Fruit fly (Drosophila melanogaster) whole organism: ENCODE results near the gene CG33110.

Experiments used
- Dll ChIP-seq: fragments of >200 bp; optimal IDR thresholded peaks from 2 replicates; lab custom pipeline; 2017
- EcR ChIP-seq, 2 experiments: fragments of >200 bp; optimal IDR thresholded peaks; 2 replicates each; lab custom pipeline; 2017; ENCODE audit warnings: missing biosample characterization in 2 of 2, missing genetic modification characterization in 2 of 2, missing genetic modification reagents in 2 of 2
- pan ChIP-seq: fragments of >200 bp; optimal IDR thresholded peaks from 2 replicates; lab custom pipeline; 2017
- psq ChIP-seq: fragments of >200 bp; optimal IDR thresholded peaks from 2 replicates; lab custom pipeline; 2017
- usp ChIP-seq: fragments of >200 bp; optimal IDR thresholded peaks from 2 replicates; lab custom pipeline; 2017; ENCODE audit warnings: missing biosample characterization, missing genetic modification characterization, mixed read lengths

DNA sequence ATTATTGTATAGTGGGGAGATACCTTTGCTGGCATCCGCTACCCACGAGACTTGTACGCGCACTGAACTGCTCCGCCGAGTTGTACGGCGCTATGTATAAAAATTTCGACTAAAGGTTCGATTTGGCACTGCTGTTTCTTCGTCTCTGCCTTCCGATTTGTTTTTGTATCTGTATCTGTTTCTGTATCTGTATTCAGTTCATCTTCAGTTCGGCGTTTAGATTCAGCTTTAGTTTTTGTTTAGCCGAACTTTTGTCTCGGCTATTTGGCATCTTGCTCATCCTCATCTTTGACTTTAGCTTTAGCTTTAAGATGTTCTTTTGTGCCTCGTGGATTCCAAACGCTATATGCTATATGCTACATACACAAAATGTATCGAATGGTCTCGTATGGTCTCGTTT lies 7.5 kb upstream of the CG33110 start, which contains the start of gene sit:
- no peak for TF ChIP-seq pan (lab: Kevin White, UChicago)
- TF ChIP-seq usp (GFP tag; lab: Kevin White, UChicago) = no peak
- no peak for TF ChIP-seq psq (lab: Kevin White, UChicago)
- TF ChIP-seq Dll = no peak
- TF ChIP-seq EcR (GFP tag; optimal IDR thresholded peaks at IDR 0.05; lab: Kevin White, UChicago) = no peak
